Worm (Caenorhabditis elegans): ENCODE data around the gene scrm-5.

- TF ChIP-seq dao-5 (tag; optimal IDR thresholded peaks at IDR 0.05) (no peak), him-1 (tag; optimal IDR thresholded peaks at IDR 0.05) (no peak)
Observed at ce11 chrIV:4173789-4174188, 11.6 kb downstream of the scrm-5 start, which contains the start of gene rnp-3.
